Fruit fly (Drosophila melanogaster): ENCODE data around the gene e.

DNA sequence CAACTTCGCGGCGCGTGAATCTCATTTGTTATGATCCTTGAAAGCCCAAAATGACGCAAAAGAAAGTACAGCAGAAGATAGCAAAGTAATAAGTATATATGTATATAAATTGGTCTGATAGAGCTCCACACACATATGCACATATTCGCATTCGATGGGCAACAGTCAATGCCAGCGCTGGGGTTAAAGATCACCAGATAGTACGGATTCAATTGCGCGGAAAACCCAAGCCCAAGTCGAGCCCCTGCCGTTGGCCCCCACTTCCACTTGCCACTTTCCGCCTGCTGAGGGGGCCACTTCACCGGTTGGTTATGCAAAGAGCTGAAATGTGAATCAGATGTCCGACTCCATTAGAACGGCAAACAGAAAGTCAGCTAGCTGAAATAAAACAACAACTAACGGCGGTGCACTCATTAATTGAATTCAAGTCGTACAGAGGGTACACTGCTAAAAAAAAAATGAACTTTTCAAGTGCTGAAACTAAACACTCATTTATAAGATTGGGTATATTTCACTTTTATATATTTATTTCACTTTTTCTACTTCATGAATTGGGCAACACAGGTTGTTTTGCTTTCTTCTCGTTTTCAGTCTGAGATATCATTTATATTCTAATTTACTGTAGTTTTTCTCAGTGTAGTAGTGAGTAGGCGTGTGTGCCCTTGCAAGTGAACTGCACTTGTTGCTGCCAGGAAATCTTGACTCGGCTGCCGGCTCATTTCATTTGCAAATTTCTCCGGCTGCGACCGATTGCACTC lies 41.6 kb downstream of the e start:
- TF ChIP-seq pan (optimal IDR thresholded peaks at IDR 0.05), result no peak
- TF ChIP-seq EcR (GFP tag; optimal IDR thresholded peaks at IDR 0.05), result no peak
- TF ChIP-seq Dll (optimal IDR thresholded peaks at IDR 0.05), result no peak
- TF ChIP-seq usp (GFP tag; optimal IDR thresholded peaks at IDR 0.05), result no peak
